Fruit fly (Drosophila melanogaster) whole organism, embryonic: ENCODE data around the gene Sbds.
A peak's percentile ranks its signal among the peaks of the same experiment; 100 is the strongest.

ENCODE experiments used
- ATbp ChIP-seq: fragments of 200-800 bp; sonication (Bioruptor generic); optimal IDR thresholded peaks from 2 replicates; lab custom pipeline; 2017; ENCODE audit warnings: missing biosample characterization, mild to moderate bottlenecking, missing genetic modification characterization, missing genetic modification reagents
- Abd-B ChIP-seq: fragments of 200-800 bp; sonication (Bioruptor generic); optimal IDR thresholded peaks from 2 replicates; lab custom pipeline; 2018; ENCODE audit warnings: missing biosample characterization, mild to moderate bottlenecking, missing genetic modification characterization, moderate library complexity
- Atf-2 ChIP-seq: fragments of 200-800 bp; sonication (Bioruptor generic); optimal IDR thresholded peaks from 2 replicates; lab custom pipeline; 2016; ENCODE audit warnings: missing biosample characterization, missing genetic modification characterization
- CG12299 ChIP-seq: fragments of 200-800 bp; sonication (Bioruptor generic); optimal IDR thresholded peaks from 2 replicates; lab custom pipeline; 2018; ENCODE audit warnings: missing biosample characterization, mild to moderate bottlenecking, missing genetic modification characterization
- CG12659 ChIP-seq: fragments of 200-800 bp; sonication (Bioruptor generic); optimal IDR thresholded peaks from 3 replicates; lab custom pipeline; 2017; ENCODE audit warnings: mild to moderate bottlenecking, missing biosample characterization, missing genetic modification reagents, missing genetic modification characterization
- CG12942 ChIP-seq: fragments of 200-800 bp; sonication (Bioruptor generic); optimal IDR thresholded peaks from 3 replicates; lab custom pipeline; 2016; ENCODE audit warnings: missing biosample characterization, missing genetic modification characterization
- CG14710 ChIP-seq: fragments of 200-800 bp; sonication (Bioruptor generic); optimal IDR thresholded peaks from 3 replicates; lab custom pipeline; 2019; ENCODE audit warnings: missing biosample characterization, mild to moderate bottlenecking, missing genetic modification characterization, moderate library complexity
- CG15011 ChIP-seq: fragments of 200-800 bp; sonication (Bioruptor generic); optimal IDR thresholded peaks from 3 replicates; lab custom pipeline; 2018; ENCODE audit warnings: missing biosample characterization, mild to moderate bottlenecking, missing genetic modification characterization
- CG1603 ChIP-seq: fragments of 200-800 bp; sonication (Bioruptor generic); optimal IDR thresholded peaks from 2 replicates; lab custom pipeline; 2019; ENCODE audit warnings: missing biosample characterization, mild to moderate bottlenecking, missing genetic modification characterization, moderate library complexity
- CG17186 ChIP-seq: fragments of 200-800 bp; sonication (Bioruptor generic); optimal IDR thresholded peaks from 3 replicates; lab custom pipeline; 2017; ENCODE audit warnings: missing biosample characterization, missing genetic modification reagents, missing genetic modification characterization
- CG18619 ChIP-seq: fragments of 200-800 bp; sonication (Bioruptor generic); optimal IDR thresholded peaks from 3 replicates; lab custom pipeline; 2017; ENCODE audit warnings: missing biosample characterization, mild to moderate bottlenecking, missing genetic modification characterization
- CG2678 ChIP-seq: fragments of 200-800 bp; sonication (Bioruptor generic); optimal IDR thresholded peaks from 3 replicates; lab custom pipeline; 2019; ENCODE audit warnings: missing biosample characterization, mild to moderate bottlenecking, missing genetic modification characterization, moderate library complexity
- CG31441 ChIP-seq: fragments of 200-800 bp; sonication (Bioruptor generic); IDR thresholded peaks from 2 replicates; pipeline ENCODE4 v1.3.6; 2022; ENCODE audit warnings: missing biosample characterization, missing genetic modification characterization
- CG32772 ChIP-seq: fragments of 200-800 bp; sonication (Bioruptor generic); IDR thresholded peaks from 2 replicates; pipeline ENCODE4 v1.3.6; 2022; ENCODE audit warnings: missing biosample characterization, missing genetic modification characterization
- CG6854 ChIP-seq: fragments of 200-800 bp; sonication (Bioruptor generic); optimal IDR thresholded peaks from 3 replicates; lab custom pipeline; 2017; ENCODE audit warnings: missing biosample characterization, mild to moderate bottlenecking, missing genetic modification characterization
- CG8290 ChIP-seq, 3 experiments: fragments of 200-800 bp; sonication (Bioruptor generic); optimal IDR thresholded peaks; 2 replicates each; lab custom pipeline; 2016 to 2019; ENCODE audit warnings: missing biosample characterization in 3 of 3, missing genetic modification characterization in 3 of 3, mild to moderate bottlenecking in 2 of 3, moderate library complexity in 1 of 3
- CG9437 ChIP-seq: fragments of 200-800 bp; sonication (Bioruptor generic); optimal IDR thresholded peaks from 2 replicates; lab custom pipeline; 2018; ENCODE audit warnings: missing biosample characterization, mild to moderate bottlenecking, missing genetic modification characterization
- D19A ChIP-seq: fragments of 200-800 bp; optimal IDR thresholded peaks from 3 replicates; lab custom pipeline; 2019; ENCODE audit warnings: missing biosample characterization, mild to moderate bottlenecking, missing genetic modification characterization, moderate library complexity
- Fer1 ChIP-seq: fragments of 200-800 bp; sonication (Bioruptor generic); optimal IDR thresholded peaks from 2 replicates; lab custom pipeline; 2017; ENCODE audit warnings: missing biosample characterization, mild to moderate bottlenecking, missing genetic modification characterization
- Gug ChIP-seq: fragments of 200-800 bp; sonication (Bioruptor generic); IDR thresholded peaks from 4 replicates; pipeline ENCODE4 v1.3.6; 2022; ENCODE audit warnings: missing biosample characterization, missing genetic modification characterization
- HHEX ChIP-seq: fragments of 200-800 bp; sonication (Bioruptor generic); optimal IDR thresholded peaks from 3 replicates; lab custom pipeline; 2017; ENCODE audit warnings: missing biosample characterization, mild to moderate bottlenecking, missing genetic modification characterization, missing genetic modification reagents
- Hmr ChIP-seq: fragments of 200-800 bp; sonication (Bioruptor generic); optimal IDR thresholded peaks from 3 replicates; lab custom pipeline; 2017; ENCODE audit warnings: mild to moderate bottlenecking, missing biosample characterization, missing genetic modification reagents, missing genetic modification characterization
- Meics ChIP-seq: fragments of 200-800 bp; sonication (Bioruptor generic); optimal IDR thresholded peaks from 2 replicates; lab custom pipeline; 2017; ENCODE audit warnings: missing biosample characterization, mild to moderate bottlenecking, missing genetic modification characterization
- NfI ChIP-seq: fragments of 200-800 bp; sonication (Bioruptor generic); optimal IDR thresholded peaks from 3 replicates; lab custom pipeline; 2018; ENCODE audit warnings: missing biosample characterization, mild to moderate bottlenecking, missing genetic modification characterization, moderate library complexity
- Side ChIP-seq: fragments of 200-800 bp; sonication (Bioruptor generic); optimal IDR thresholded peaks from 2 replicates; lab custom pipeline; 2016; ENCODE audit warnings: missing biosample characterization, missing genetic modification characterization
- Sin3A ChIP-seq: fragments of >200 bp; optimal IDR thresholded peaks from 2 replicates; lab custom pipeline; 2018
- Spps ChIP-seq: fragments of 200-800 bp; sonication (Bioruptor generic); optimal IDR thresholded peaks from 2 replicates; lab custom pipeline; 2018; ENCODE audit warnings: missing biosample characterization, mild to moderate bottlenecking, missing genetic modification characterization
- Ssrp ChIP-seq: fragments of 200-800 bp; sonication (Bioruptor generic); optimal IDR thresholded peaks from 2 replicates; lab custom pipeline; 2018; ENCODE audit warnings: missing biosample characterization, mild to moderate bottlenecking, missing genetic modification characterization, moderate library complexity
- Xrp1 ChIP-seq: fragments of 200-800 bp; sonication (Bioruptor generic); IDR thresholded peaks from 2 replicates; pipeline ENCODE4 v1.3.6; 2022; ENCODE audit warnings: missing biosample characterization, missing genetic modification characterization
- al ChIP-seq: fragments of 200-800 bp; sonication (Bioruptor generic); IDR thresholded peaks from 2 replicates; pipeline ENCODE4 v1.3.6; 2022; ENCODE audit warnings: missing biosample characterization, missing genetic modification characterization
- ase ChIP-seq: fragments of 200-800 bp; sonication (Bioruptor generic); IDR thresholded peaks from 3 replicates; pipeline ENCODE4 v1.3.6; 2022; ENCODE audit warnings: missing biosample characterization, missing genetic modification characterization
- az2 ChIP-seq: fragments of 200-800 bp; sonication (Bioruptor generic); optimal IDR thresholded peaks from 3 replicates; lab custom pipeline; 2016; ENCODE audit warnings: missing biosample characterization, missing genetic modification characterization
- cas ChIP-seq: fragments of 200-800 bp; sonication (Bioruptor generic); IDR thresholded peaks from 2 replicates; pipeline ENCODE4 v1.3.6; 2022; ENCODE audit warnings: missing biosample characterization, missing genetic modification characterization
- caup ChIP-seq: fragments of 200-800 bp; sonication (Bioruptor generic); optimal IDR thresholded peaks from 3 replicates; lab custom pipeline; 2017; ENCODE audit warnings: missing biosample characterization, mild to moderate bottlenecking, missing genetic modification characterization, moderate library complexity; ENCODE audit not compliant: severe bottlenecking
- cwo ChIP-seq: fragments of 200-800 bp; sonication (Bioruptor generic); optimal IDR thresholded peaks from 3 replicates; lab custom pipeline; 2017; ENCODE audit warnings: missing biosample characterization, missing genetic modification characterization, mild to moderate bottlenecking, moderate library complexity, missing genetic modification reagents
- en ChIP-seq: fragments of 200-800 bp; sonication (Bioruptor generic); optimal IDR thresholded peaks from 2 replicates; lab custom pipeline; 2016; ENCODE audit warnings: missing biosample characterization, missing genetic modification characterization
- gfzf ChIP-seq: fragments of 200-800 bp; sonication (Bioruptor generic); optimal IDR thresholded peaks from 2 replicates; lab custom pipeline; 2016; ENCODE audit warnings: missing biosample characterization, mild to moderate bottlenecking, missing genetic modification characterization, moderate library complexity
- hkb ChIP-seq, 2 experiments: fragments of 200-800 bp in 1 of 2; fragments of >200 bp in 1 of 2; sonication (Bioruptor generic) in 1 of 2; IDR thresholded peaks in 1 of 2; optimal IDR thresholded peaks in 1 of 2; 2 replicates each; pipeline versions ENCODE4 v1.3.6 to Lab custom; 2017 to 2022; ENCODE audit warnings: missing biosample characterization in 1 of 2, missing genetic modification characterization in 1 of 2
- lmd ChIP-seq: fragments of 200-800 bp; sonication (Bioruptor generic); IDR thresholded peaks from 2 replicates; pipeline ENCODE4 v1.3.6; 2022; ENCODE audit warnings: missing biosample characterization, missing genetic modification characterization
- phol ChIP-seq: fragments of 200-800 bp; sonication (Bioruptor generic); optimal IDR thresholded peaks from 3 replicates; lab custom pipeline; 2018; ENCODE audit warnings: missing biosample characterization, mild to moderate bottlenecking, missing genetic modification characterization, moderate library complexity
- sima ChIP-seq: fragments of 200-800 bp; sonication (Bioruptor generic); optimal IDR thresholded peaks from 2 replicates; lab custom pipeline; 2016; ENCODE audit warnings: missing biosample characterization, missing genetic modification characterization
- sob ChIP-seq: fragments of 200-800 bp; sonication (Bioruptor generic); IDR thresholded peaks from 2 replicates; pipeline ENCODE4 v1.3.6; 2022; ENCODE audit warnings: missing biosample characterization, missing genetic modification characterization
- sr ChIP-seq: fragments of 200-800 bp; sonication (Bioruptor generic); IDR thresholded peaks from 3 replicates; pipeline ENCODE4 v1.3.6; 2022; ENCODE audit warnings: missing biosample characterization, missing genetic modification characterization
- sug ChIP-seq: fragments of 200-800 bp; optimal IDR thresholded peaks from 2 replicates; lab custom pipeline; 2019; ENCODE audit warnings: missing biosample characterization, mild to moderate bottlenecking, missing genetic modification characterization, moderate library complexity
- tx ChIP-seq: fragments of 200-800 bp; sonication (Bioruptor generic); optimal IDR thresholded peaks from 2 replicates; lab custom pipeline; 2016; ENCODE audit warnings: missing biosample characterization, missing genetic modification characterization
- unc-4 ChIP-seq: fragments of 200-800 bp; sonication (Bioruptor generic); IDR thresholded peaks from 2 replicates; pipeline ENCODE4 v1.3.6; 2022; ENCODE audit warnings: missing biosample characterization, missing genetic modification characterization; ENCODE audit not compliant: partially characterized antibody
- usp ChIP-seq: fragments of >200 bp; optimal IDR thresholded peaks from 2 replicates; lab custom pipeline; 2017; ENCODE audit warnings: missing biosample characterization, missing genetic modification characterization
- vnd ChIP-seq: fragments of 200-800 bp; sonication (Bioruptor generic); IDR thresholded peaks from 3 replicates; pipeline ENCODE4 v1.3.6; 2022; ENCODE audit warnings: missing biosample characterization, missing genetic modification characterization; ENCODE audit not compliant: partially characterized antibody
- zf30C ChIP-seq: fragments of 200-800 bp; sonication (Bioruptor generic); optimal IDR thresholded peaks from 3 replicates; lab custom pipeline; 2018; ENCODE audit warnings: missing biosample characterization, mild to moderate bottlenecking, missing genetic modification characterization

The Sbds gene

DNA sequence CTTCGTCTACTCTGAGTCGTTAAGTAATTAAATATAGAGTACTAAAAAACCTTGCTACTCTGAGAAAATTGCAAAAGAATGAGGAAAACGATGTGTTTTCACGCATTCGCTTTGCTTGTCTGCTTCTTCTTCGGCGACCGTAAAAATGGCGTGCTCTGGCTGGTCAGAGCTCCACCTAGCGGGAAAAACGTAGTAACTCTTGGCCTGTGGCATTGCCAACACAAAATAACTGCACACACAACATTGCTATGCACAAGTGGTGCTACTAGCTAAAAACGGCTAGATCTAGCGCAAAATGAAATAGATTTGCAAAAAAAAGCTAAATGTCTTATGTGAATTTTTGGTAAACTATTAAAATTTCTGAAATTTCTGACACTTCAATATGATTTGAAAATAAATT is 5.6 kb upstream of the Sbds start (continued):
- TF ChIP-seq D19A (tag; lab: Kevin White, UChicago): peak; percentile 32
- TF ChIP-seq unc-4: 0 out of 2 replicates have a peak, but pooled peaks have one; percentile 25
- peak; percentile 58 for TF ChIP-seq CG8290 (GFP tag; optimal IDR thresholded peaks at IDR 0.05; lab: Kevin White, UChicago)
- TF ChIP-seq CG8290 (tag; optimal IDR thresholded peaks at IDR 0.05; lab: Kevin White, UChicago): peak in 1 of 2 experiments; percentile 83
- TF ChIP-seq CG18619 (GFP tag; lab: Kevin White, UChicago): peak; percentile 40
- TF ChIP-seq NfI: peak; percentile 55
- peak; percentile 10 for TF ChIP-seq CG12942 (GFP tag; lab: Kevin White, UChicago)
- TF ChIP-seq hkb (optimal IDR thresholded peaks at IDR 0.05; lab: Kevin White, UChicago): no peak
- TF ChIP-seq hkb (GFP tag; IDR thresholded peaks at IDR 0.05; lab: Robert Waterston, UW): peak; percentile 65
- TF ChIP-seq Spps (tag; lab: Kevin White, UChicago): no peak
- no peak for TF ChIP-seq cwo (GFP tag; lab: Kevin White, UChicago)
- peak; percentile 59; the same call in 1 of the 2 replicates for TF ChIP-seq Xrp1 (GFP tag; lab: Robert Waterston, UW)
- TF ChIP-seq CG15011 (GFP tag; lab: Kevin White, UChicago): no peak
- TF ChIP-seq HHEX (GFP tag; lab: Kevin White, UChicago): peak; percentile 28
- TF ChIP-seq CG32772 (GFP tag; lab: Robert Waterston, UW): no peak; the same call in 1 of the 2 replicates
- peak; percentile 24; the same call in 1 of the 2 replicates for TF ChIP-seq cas (GFP tag; lab: Robert Waterston, UW)
- no peak for TF ChIP-seq ATbp (GFP tag; lab: Kevin White, UChicago)
- TF ChIP-seq ase (GFP tag; lab: Robert Waterston, UW): peak; percentile 25; the same call in 1 of the 3 replicates
- peak; percentile 56 for TF ChIP-seq Hmr
- TF ChIP-seq CG12299 (tag; lab: Kevin White, UChicago): no peak
- no peak for TF ChIP-seq zf30C
- TF ChIP-seq CG17186: no peak
- TF ChIP-seq gfzf (GFP tag; lab: Kevin White, UChicago): peak; percentile 9
- TF ChIP-seq tx (GFP tag; lab: Kevin White, UChicago): peak; percentile 8
- peak; percentile 39 for TF ChIP-seq Abd-B (GFP tag; lab: Kevin White, UChicago)
- TF ChIP-seq sob (GFP tag; lab: Robert Waterston, UW): peak; percentile 76
- peak; percentile 47 for TF ChIP-seq Meics (GFP tag; lab: Kevin White, UChicago)
- TF ChIP-seq phol (tag; lab: Kevin White, UChicago): peak; percentile 99
- peak; percentile 49 for TF ChIP-seq lmd (GFP tag; lab: Robert Waterston, UW)
- TF ChIP-seq al (GFP tag; lab: Robert Waterston, UW): peak; percentile 43; the same call in 1 of the 2 replicates
- TF ChIP-seq CG31441 (GFP tag; lab: Robert Waterston, UW): no peak; the same call in 1 of the 2 replicates
- no peak for TF ChIP-seq Atf-2 (GFP tag; lab: Kevin White, UChicago)
- peak; percentile 63 for TF ChIP-seq CG14710 (tag; lab: Kevin White, UChicago)
- TF ChIP-seq sr (GFP tag; lab: Robert Waterston, UW): 0 out of 3 replicates have a peak, but pooled peaks have one; percentile 41
- TF ChIP-seq caup (GFP tag; lab: Kevin White, UChicago): peak; percentile 36
- no peak for TF ChIP-seq en (GFP tag; lab: Kevin White, UChicago)
- TF ChIP-seq Fer1: peak; percentile 30
- TF ChIP-seq vnd (GFP tag; lab: Robert Waterston, UW): no peak
- peak; percentile 41 for TF ChIP-seq Side (GFP tag; lab: Kevin White, UChicago)
- TF ChIP-seq Gug (GFP tag; lab: Robert Waterston, UW): peak; percentile 52; the same call in 3 of the 4 replicates
- no peak for TF ChIP-seq CG6854 (GFP tag; lab: Kevin White, UChicago)
- TF ChIP-seq CG12659 (GFP tag; lab: Kevin White, UChicago): peak; percentile 84
- TF ChIP-seq CG2678 (tag; lab: Kevin White, UChicago): peak; percentile 36
- TF ChIP-seq Ssrp (tag; lab: Kevin White, UChicago): peak; percentile 29
- TF ChIP-seq sug (tag; lab: Kevin White, UChicago): peak; percentile 50
- TF ChIP-seq CG1603 (tag; lab: Kevin White, UChicago): peak; percentile 68
- TF ChIP-seq az2 (GFP tag; lab: Kevin White, UChicago): peak; percentile 9
- peak; percentile 12 for TF ChIP-seq CG9437 (GFP tag; lab: Kevin White, UChicago)
- no peak for TF ChIP-seq sima (GFP tag; lab: Kevin White, UChicago)
- TF ChIP-seq usp (GFP tag; lab: Kevin White, UChicago): no peak
- no peak for TF ChIP-seq Sin3A (lab: Kevin White, UChicago)
